Worm (Caenorhabditis elegans): Measurements from ENCODE around the gene cutl-24.

Gene cutl-24

DNA sequence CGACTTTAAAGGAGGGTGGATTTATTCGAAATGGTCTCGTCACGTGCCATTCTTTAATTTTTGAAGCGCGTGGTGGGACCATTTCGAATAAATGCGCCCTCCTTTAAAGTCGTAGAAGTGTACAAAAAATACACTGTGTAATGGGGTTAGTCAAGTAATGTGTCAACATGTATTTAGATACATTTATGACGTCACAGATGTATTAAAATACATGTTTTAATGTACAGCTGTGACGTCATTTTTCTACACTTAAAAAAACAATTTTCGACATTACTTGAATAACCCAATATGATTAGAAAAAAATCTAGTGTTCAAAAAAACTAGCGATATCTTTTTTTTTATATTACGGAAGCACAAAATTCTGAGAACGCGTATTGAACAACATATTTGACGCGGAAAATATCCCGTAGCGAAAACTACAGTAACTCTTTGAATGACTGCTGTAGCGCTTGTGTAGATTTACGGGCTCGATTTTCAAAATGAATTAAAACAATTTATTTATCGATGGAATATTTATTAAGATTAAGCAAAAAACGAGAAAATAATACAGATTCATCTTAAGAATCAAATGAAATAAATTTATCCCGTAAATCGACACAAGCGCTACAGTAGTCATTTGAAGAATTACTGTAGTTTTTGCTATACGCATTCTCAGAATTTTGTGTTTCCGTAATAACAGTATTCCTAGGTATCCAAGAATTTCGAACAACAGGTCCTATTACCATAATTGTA lies 38.2 kb downstream of the cutl-24 start, which contains the start of gene gfrp-1:
gfrp-1 (plus strand) TSS at position 682 of the 732 bp plus-strand sequence.
- TF ChIP-seq aly-2 (tag; optimal IDR thresholded peaks at IDR 0.05) (no peak), grh-1 (GFP tag; IDR thresholded peaks at IDR 0.05) (no peak), unc-130 (tag; optimal IDR thresholded peaks at IDR 0.05) (no peak), nhr-20 (tag; optimal IDR thresholded peaks at IDR 0.05) (no peak), fkh-4 (tag; optimal IDR thresholded peaks at IDR 0.05; ENCODE audit: borderline replicate concordance) (no peak), unc-86 (tag; optimal IDR thresholded peaks at IDR 0.05) (no peak), nhr-28 (tag; optimal IDR thresholded peaks at IDR 0.05) (no peak), lin-39 (tag; optimal IDR thresholded peaks at IDR 0.05) (no peak), isw-1 (GFP tag; IDR thresholded peaks at IDR 0.05) (no peak), fkh-8 (tag; optimal IDR thresholded peaks at IDR 0.05) (no peak), aha-1 (tag; optimal IDR thresholded peaks at IDR 0.05) (no peak)

DNA sequence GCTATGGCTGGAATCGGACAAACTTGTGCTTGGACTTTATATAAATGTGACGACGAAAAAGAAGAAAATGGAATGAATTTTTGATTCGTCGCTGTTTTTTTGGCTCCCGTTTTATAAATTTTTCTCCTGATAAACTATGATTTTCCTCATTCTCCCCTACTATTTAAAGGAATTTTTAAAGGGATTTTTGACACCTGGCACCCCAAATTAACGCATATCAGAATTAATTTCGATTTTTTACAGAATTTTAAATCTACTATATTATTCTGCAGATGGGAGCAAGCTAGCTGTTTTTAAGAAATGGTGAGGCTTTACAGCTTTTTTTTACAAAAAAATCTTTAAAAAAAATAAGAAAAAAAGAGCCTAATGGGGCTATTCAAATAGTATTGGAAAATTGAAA lies 40.1 kb downstream of the cutl-24 start, which contains the start of gene coa-1:
coa-1 (plus strand) TSS at position 301 of the 400 bp plus-strand sequence.
- TF ChIP-seq mdl-1 (tag; optimal IDR thresholded peaks at IDR 0.05) (no peak), pax-3 (tag; optimal IDR thresholded peaks at IDR 0.05) (no peak)

ce11 chrIV:207885-208284 lies 43.0 kb downstream of the cutl-24 start, which contains the start of gene Y38C1AA.1:
Gene Y38C1AA.1 (plus strand): TSS chrIV:208185.
- TF ChIP-seq ceh-90 (tag; optimal IDR thresholded peaks at IDR 0.05) (no peak), nhr-76 (tag; optimal IDR thresholded peaks at IDR 0.05) (no peak), dsc-1 (tag; optimal IDR thresholded peaks at IDR 0.05) (no peak)

DNA sequence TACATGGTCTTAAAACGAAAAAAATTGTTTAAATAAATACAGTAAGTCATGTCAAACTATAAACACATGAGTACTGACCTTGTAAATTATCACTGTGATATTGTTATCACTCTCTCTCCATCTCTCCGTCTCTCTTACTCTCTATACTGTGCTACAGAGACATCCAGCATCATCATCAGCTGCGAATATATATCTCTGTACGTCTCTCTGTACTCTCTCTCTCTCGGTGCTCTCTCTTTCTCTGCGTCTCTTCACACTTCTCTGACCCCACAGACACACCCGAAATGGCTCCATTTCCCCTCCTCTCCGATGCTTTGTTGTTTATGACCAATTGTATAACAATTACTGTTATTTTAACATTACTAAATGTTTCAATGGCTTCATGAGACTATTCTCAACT lies 45.7 kb downstream of the cutl-24 start:
- TF ChIP-seq lin-15B (tag; optimal IDR thresholded peaks at IDR 0.05): no peak
- no peak for TF ChIP-seq C04F5.9 (tag; optimal IDR thresholded peaks at IDR 0.05)
- TF ChIP-seq ceh-63 (GFP tag; optimal IDR thresholded peaks at IDR 0.05): no peak
- peak; percentile 61 for TF ChIP-seq skn-1 (tag; optimal IDR thresholded peaks at IDR 0.05)
- TF ChIP-seq lin-35 (GFP tag; optimal IDR thresholded peaks at IDR 0.05): peak in 1 of 2 experiments; percentile 66
- TF ChIP-seq nhr-20 (tag; optimal IDR thresholded peaks at IDR 0.05): peak; percentile 50
- TF ChIP-seq ces-1 (GFP tag; optimal IDR thresholded peaks at IDR 0.05): no peak
- TF ChIP-seq zag-1 (tag; optimal IDR thresholded peaks at IDR 0.05): no peak
- no peak for TF ChIP-seq nhr-11 (tag; optimal IDR thresholded peaks at IDR 0.05)
- TF ChIP-seq swsn-7 (tag; optimal IDR thresholded peaks at IDR 0.05): peak; percentile 49
- no peak for TF ChIP-seq lin-39 (tag; optimal IDR thresholded peaks at IDR 0.05)
- no peak for TF ChIP-seq grh-1 (GFP tag; IDR thresholded peaks at IDR 0.05)
- no peak for TF ChIP-seq lir-3 (tag; optimal IDR thresholded peaks at IDR 0.05; ENCODE audit: poor library complexity)
- TF ChIP-seq hpl-2 (GFP tag; optimal IDR thresholded peaks at IDR 0.05): no peak
- no peak for TF ChIP-seq rnt-1 (tag; optimal IDR thresholded peaks at IDR 0.05)
- peak; percentile 14 for TF ChIP-seq blmp-1 (tag; optimal IDR thresholded peaks at IDR 0.05)
- no peak for TF ChIP-seq nhr-47 (tag; optimal IDR thresholded peaks at IDR 0.05)
- no peak for TF ChIP-seq vab-15 (tag; optimal IDR thresholded peaks at IDR 0.05)
- peak; percentile 10 to 25 (median 23) for TF ChIP-seq dpl-1 (GFP tag; optimal IDR thresholded peaks at IDR 0.05)
- TF ChIP-seq pqm-1 (tag; optimal IDR thresholded peaks at IDR 0.05): no peak
- no peak for TF ChIP-seq F16B12.6 (tag; optimal IDR thresholded peaks at IDR 0.05)
- TF ChIP-seq nhr-76 (tag; optimal IDR thresholded peaks at IDR 0.05): no peak
- no peak for TF ChIP-seq aly-2 (tag; optimal IDR thresholded peaks at IDR 0.05)
- TF ChIP-seq nhr-90 (tag; optimal IDR thresholded peaks at IDR 0.05; ENCODE audit: poor library complexity): peak; percentile 75
- TF ChIP-seq isw-1 (GFP tag; IDR thresholded peaks at IDR 0.05): no peak
- TF ChIP-seq elt-2 (tag; optimal IDR thresholded peaks at IDR 0.05): peak; percentile 79
- peak; percentile 64 for TF ChIP-seq nhr-71 (tag; optimal IDR thresholded peaks at IDR 0.05)
- TF ChIP-seq fos-1 (tag; optimal IDR thresholded peaks at IDR 0.05): no peak
- no peak for TF ChIP-seq zip-4 (GFP tag; optimal IDR thresholded peaks at IDR 0.05)
- no peak for TF ChIP-seq aha-1 (tag; optimal IDR thresholded peaks at IDR 0.05)
- TF ChIP-seq ceh-82 (tag; optimal IDR thresholded peaks at IDR 0.05): peak in 2 of 3 experiments; percentile 10 to 27
- TF ChIP-seq C16A3.4 (tag; optimal IDR thresholded peaks at IDR 0.05): no peak
- peak; percentile 9 for TF ChIP-seq unc-86 (tag; optimal IDR thresholded peaks at IDR 0.05)
- no peak for TF ChIP-seq ztf-4 (tag; optimal IDR thresholded peaks at IDR 0.05)
- peak in 1 of 2 experiments; percentile 10 for TF ChIP-seq mdl-1 (tag; optimal IDR thresholded peaks at IDR 0.05)
- no peak for TF ChIP-seq unc-130 (tag; optimal IDR thresholded peaks at IDR 0.05)
- TF ChIP-seq tbx-2 (tag; optimal IDR thresholded peaks at IDR 0.05): peak; percentile 41
- peak; percentile 84 for TF ChIP-seq nhr-85 (tag)
